Worm (Caenorhabditis elegans) whole organism, L4 larva: ENCODE data around the gene paml-1.

ENCODE experiments used
- ama-1 ChIP-seq: fragments of 150-350 bp; optimal IDR thresholded peaks from 2 replicates; lab custom pipeline; 2014; ENCODE audit warnings: inconsistent platforms, mixed read lengths
- ceh-44 ChIP-seq: fragments of 200-800 bp; sonication (Bioruptor generic); IDR thresholded peaks from 2 replicates; pipeline ENCODE4 v1.3.6; 2022; ENCODE audit warnings: missing genetic modification reagents, missing genetic modification characterization, missing compliant biosample characterization
- nhr-237 ChIP-seq: sonication (generic microtip); optimal IDR thresholded peaks from 2 replicates; lab custom pipeline; 2017; ENCODE audit warnings: missing biosample characterization, missing genetic modification characterization
- zfp-3 ChIP-seq: fragments of 200-800 bp; sonication (Bioruptor generic); conservative IDR thresholded peaks from 2 replicates; pipeline ENCODE4 v1.3.6; 2022; ENCODE audit warnings: missing genetic modification reagents, missing genetic modification characterization, missing compliant biosample characterization
- zip-2 ChIP-seq: fragments of 150-350 bp; optimal IDR thresholded peaks from 2 replicates; lab custom pipeline; 2014; ENCODE audit warnings: missing biosample characterization, missing genetic modification characterization

DNA sequence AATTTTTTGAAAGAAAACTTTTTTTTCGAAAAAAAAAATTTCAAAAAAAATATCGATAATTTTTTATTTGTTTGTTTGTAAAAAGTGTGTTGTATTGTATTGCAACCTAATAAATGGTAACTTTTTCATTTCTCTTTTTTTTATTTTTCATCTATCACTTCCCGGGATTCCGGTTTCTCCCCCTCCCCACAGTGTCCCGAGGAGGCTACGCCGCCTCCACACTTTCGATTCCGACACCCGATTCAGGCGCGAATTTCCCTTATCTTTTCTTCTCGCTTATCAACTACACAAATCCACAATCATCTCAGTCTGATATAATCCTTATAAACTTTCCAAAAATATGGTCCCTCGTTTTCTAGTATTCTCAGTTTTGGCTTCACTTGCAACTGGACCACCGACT, 20.7 kb upstream of the paml-1 start, which contains the start of gene R01H10.4:
- TF ChIP-seq zfp-3 (GFP tag; lab: Robert Waterston, UW): no peak
- TF ChIP-seq ama-1 (lab: Kevin White, UChicago): no peak
- no peak for TF ChIP-seq nhr-237 (tag; lab: Kevin White, UChicago)
- TF ChIP-seq zip-2: no peak
- no peak for TF ChIP-seq ceh-44 (GFP tag; lab: Robert Waterston, UW)
